Worm (Caenorhabditis elegans): ENCODE measurements around the gene str-249.

The str-249 gene

ce11 chrIV:7180304-7180703, 6.4 kb downstream of the str-249 start, which contains the start of gene cest-10:
TSS of gene cest-10 (plus strand) at chrIV:7180557.
- TF ChIP-seq lin-32 (GFP tag; optimal IDR thresholded peaks at IDR 0.05) (no peak), pha-4 (tag; optimal IDR thresholded peaks at IDR 0.05) (no peak), nhr-76 (tag; optimal IDR thresholded peaks at IDR 0.05) (no peak), ceh-83 (GFP tag; optimal IDR thresholded peaks at IDR 0.05) (no peak), nhr-28 (tag; optimal IDR thresholded peaks at IDR 0.05) (no peak), M03D4.4 (tag; optimal IDR thresholded peaks at IDR 0.05) (no peak), mab-5 (tag; optimal IDR thresholded peaks at IDR 0.05) (no peak), mep-1 (tag; optimal IDR thresholded peaks at IDR 0.05) (no peak), mls-2 (tag; optimal IDR thresholded peaks at IDR 0.05) (no peak), unc-62 (GFP tag; optimal IDR thresholded peaks at IDR 0.05) (no peak), blmp-1 (tag; optimal IDR thresholded peaks at IDR 0.05) (no peak), drap-1 (GFP tag; optimal IDR thresholded peaks at IDR 0.05) (no peak)

- TF ChIP-seq ham-2 (GFP tag; optimal IDR thresholded peaks at IDR 0.05), result no peak
- no peak for TF ChIP-seq ces-1 (GFP tag; optimal IDR thresholded peaks at IDR 0.05)
- TF ChIP-seq pha-4 (tag; optimal IDR thresholded peaks at IDR 0.05), result no peak
Observed at ce11 chrIV:7178942-7179341, 7.7 kb downstream of the str-249 start, which contains the start of gene C42D4.3. TSS of gene C42D4.3 (plus strand) at chrIV:7179239.

ce11 chrIV:7176887-7177286, 9.8 kb downstream of the str-249 start, which contains the start of gene str-44:
TSS of gene str-44 (plus strand) at chrIV:7177187.
- TF ChIP-seq ztf-11 (tag; optimal IDR thresholded peaks at IDR 0.05) (no peak), flh-1 (GFP tag; optimal IDR thresholded peaks at IDR 0.05) (no peak), lin-32 (GFP tag; optimal IDR thresholded peaks at IDR 0.05) (no peak), lsy-2 (tag; optimal IDR thresholded peaks at IDR 0.05) (no peak), ces-1 (GFP tag; optimal IDR thresholded peaks at IDR 0.05) (no peak), cnd-1 (tag; optimal IDR thresholded peaks at IDR 0.05) (no peak), unc-39 (tag; optimal IDR thresholded peaks at IDR 0.05) (no peak), zip-8 (tag; optimal IDR thresholded peaks at IDR 0.05) (no peak), nhr-2 (tag; optimal IDR thresholded peaks at IDR 0.05) (no peak), pha-4 (tag; optimal IDR thresholded peaks at IDR 0.05) (no peak), ceh-83 (GFP tag; optimal IDR thresholded peaks at IDR 0.05) (no peak), elt-3 (tag; optimal IDR thresholded peaks at IDR 0.05) (no peak), mab-5 (tag; optimal IDR thresholded peaks at IDR 0.05) (no peak)

DNA sequence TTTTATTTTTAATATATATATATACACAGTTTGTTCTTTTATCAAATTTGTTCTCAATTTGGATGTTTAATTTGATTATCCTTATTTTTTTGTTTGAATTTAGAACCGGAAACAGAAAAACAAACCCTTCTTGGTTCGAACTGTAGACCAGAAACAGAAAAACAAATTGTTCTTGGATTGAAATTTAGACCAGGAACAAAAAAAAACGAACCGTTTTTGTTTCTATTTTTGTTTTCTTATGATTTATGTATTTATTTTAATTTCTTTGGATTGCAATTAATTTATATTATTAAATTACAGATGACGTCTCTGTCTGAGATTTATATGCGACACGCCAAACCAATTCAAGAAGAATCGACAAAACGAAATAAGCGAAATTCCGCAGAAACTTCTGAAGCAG, 11.3 kb downstream of the str-249 start, which contains the start of gene C42D4.19:
C42D4.19 (plus strand) TSS at position 301 of the 400 bp plus-strand sequence.
- no peak for TF ChIP-seq elt-1 (tag; optimal IDR thresholded peaks at IDR 0.05; ENCODE audit: borderline replicate concordance, insufficient read depth)
- TF ChIP-seq ztf-11 (tag; optimal IDR thresholded peaks at IDR 0.05), result no peak

ce11 chrIV:7173489-7173888, 13.2 kb downstream of the str-249 start, which contains the start of gene str-1:
TSS of gene str-1 (plus strand) at chrIV:7173789.
- TF ChIP-seq lin-13 (tag; optimal IDR thresholded peaks at IDR 0.05) (no peak), unc-62 (GFP tag; optimal IDR thresholded peaks at IDR 0.05) (no peak), nhr-76 (tag; optimal IDR thresholded peaks at IDR 0.05) (no peak), ces-1 (GFP tag; optimal IDR thresholded peaks at IDR 0.05) (no peak)

- TF ChIP-seq lin-13 (tag; optimal IDR thresholded peaks at IDR 0.05) (no peak), bed-3 (GFP tag; optimal IDR thresholded peaks at IDR 0.05) (no peak), M03D4.4 (tag; optimal IDR thresholded peaks at IDR 0.05) (no peak), nhr-28 (tag; optimal IDR thresholded peaks at IDR 0.05) (no peak), lsy-2 (tag; optimal IDR thresholded peaks at IDR 0.05) (no peak), unc-62 (GFP tag; optimal IDR thresholded peaks at IDR 0.05) (no peak), pha-4 (tag; optimal IDR thresholded peaks at IDR 0.05) (no peak), hlh-1 (tag; optimal IDR thresholded peaks at IDR 0.05) (no peak), elt-1 (tag; optimal IDR thresholded peaks at IDR 0.05; ENCODE audit: borderline replicate concordance, insufficient read depth) (no peak), nhr-237 (tag; optimal IDR thresholded peaks at IDR 0.05) (no peak), mls-2 (tag; optimal IDR thresholded peaks at IDR 0.05) (no peak)
Observed at ce11 chrIV:7171222-7171621, 15.4 kb downstream of the str-249 start, which contains the start of gene str-220. TSS of gene str-220 (minus strand) at chrIV:7171322.

Measured in whole organism, mixed stage, embryonic.